Worm (Caenorhabditis elegans): Measurements from ENCODE around the gene pph-4.2.
"Not testable (repeated sequence)": the region's sequence is repeated elsewhere in the genome, so short reads cannot be mapped to it uniquely, and the experiment has no call there.

DNA sequence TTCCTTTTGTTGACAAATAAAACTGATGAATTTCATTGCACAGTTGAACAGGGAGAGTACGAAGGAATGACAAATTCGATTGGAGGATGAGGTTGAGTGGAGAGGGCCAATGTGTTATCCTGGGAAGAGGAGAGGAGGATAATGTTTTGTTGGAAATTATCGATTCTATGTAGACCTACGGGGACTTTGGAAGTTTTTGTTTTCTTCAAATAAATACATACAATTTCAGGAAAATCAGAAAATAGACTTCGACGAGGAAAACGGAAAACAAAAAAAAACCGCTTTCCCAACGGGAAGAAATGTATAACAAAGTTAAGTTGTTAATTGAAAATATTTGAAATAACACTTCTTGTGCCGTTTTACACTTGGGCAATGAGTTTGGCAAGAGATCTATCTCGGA, 6.7 kb upstream of the pph-4.2 start, which contains the start of gene Y49E10.4:
- TF ChIP-seq skn-1, jun-1 (tag; optimal IDR thresholded peaks at IDR 0.05): not testable (repeated sequence)

Data from whole organism, L4 larva.